Worm (Caenorhabditis elegans) whole organism, L1 larva: ENCODE measurements around the gene nrsn-1.

Source experiments
- C16A3.4 ChIP-seq: fragments of 150-350 bp; optimal IDR thresholded peaks from 2 replicates; lab custom pipeline; 2014; ENCODE audit warnings: missing biosample characterization, missing genetic modification characterization
- C34B4.2 ChIP-seq: sonication (generic microtip); optimal IDR thresholded peaks from 2 replicates; lab custom pipeline; 2017; ENCODE audit warnings: mild to moderate bottlenecking, missing genetic modification characterization, missing compliant biosample characterization
- F16B12.6 ChIP-seq: fragments of 150-350 bp; optimal IDR thresholded peaks from 2 replicates; lab custom pipeline; 2014; ENCODE audit warnings: missing biosample characterization, missing genetic modification characterization
- alr-1 ChIP-seq: fragments of 200-800 bp; sonication (Bioruptor generic); optimal IDR thresholded peaks from 2 replicates; lab custom pipeline; 2018; ENCODE audit warnings: borderline replicate concordance, mild to moderate bottlenecking, missing genetic modification characterization, missing compliant biosample characterization
- blmp-1 ChIP-seq: fragments of 150-350 bp; optimal IDR thresholded peaks from 2 replicates; lab custom pipeline; 2014; ENCODE audit warnings: missing biosample characterization, missing genetic modification characterization
- ceh-8 ChIP-seq: fragments of 200-800 bp; sonication (Bioruptor generic); optimal IDR thresholded peaks from 2 replicates; lab custom pipeline; 2018; ENCODE audit warnings: mild to moderate bottlenecking, missing genetic modification characterization, moderate library complexity, missing compliant biosample characterization
- ceh-82 ChIP-seq, 3 experiments: fragments of 150-350 bp in 1 of 3; sonication (generic microtip) in 2 of 3; optimal IDR thresholded peaks; 2 replicates each; lab custom pipeline; 2014 to 2017; ENCODE audit warnings: missing biosample characterization in 3 of 3, missing genetic modification characterization in 3 of 3
- efl-1 ChIP-seq, 4 experiments: fragments of 150-350 bp; optimal IDR thresholded peaks in 3 of 4; peaks in 1 of 4; 1 replicate in 1 of 4; 2 replicates in 3 of 4; lab custom pipeline; 2014; ENCODE audit warnings: missing biosample characterization in 2 of 4, missing genetic modification characterization in 2 of 4, missing genetic modification reagents in 2 of 4
- elt-2 ChIP-seq: sonication (generic microtip); optimal IDR thresholded peaks from 2 replicates; lab custom pipeline; 2016; ENCODE audit warnings: missing genetic modification characterization, mild to moderate bottlenecking, inconsistent platforms, missing compliant biosample characterization, missing genetic modification reagents
- elt-3 ChIP-seq, 6 experiments: fragments of 150-350 bp in 1 of 6; sonication (generic microtip); optimal IDR thresholded peaks; 2 replicates each; lab custom pipeline; 2017 to 2018; ENCODE audit warnings: missing biosample characterization in 6 of 6, missing genetic modification characterization in 6 of 6, inconsistent platforms in 1 of 6
- ets-5 ChIP-seq: fragments of 200-800 bp; sonication (Bioruptor generic); IDR thresholded peaks from 2 replicates; pipeline ENCODE4 v1.3.6; 2022; ENCODE audit warnings: missing genetic modification characterization, missing compliant biosample characterization
- fkh-10 ChIP-seq: sonication (generic microtip); optimal IDR thresholded peaks from 2 replicates; lab custom pipeline; 2017; ENCODE audit warnings: missing biosample characterization, missing genetic modification reagents, missing genetic modification characterization
- fkh-8 ChIP-seq: sonication (generic microtip); optimal IDR thresholded peaks from 2 replicates; lab custom pipeline; 2016; ENCODE audit warnings: mild to moderate bottlenecking, missing genetic modification characterization, missing compliant biosample characterization
- irx-1 ChIP-seq: sonication (generic microtip); optimal IDR thresholded peaks from 2 replicates; lab custom pipeline; 2016; ENCODE audit warnings: missing genetic modification characterization, missing compliant biosample characterization
- lin-13 ChIP-seq: fragments of 150-350 bp; optimal IDR thresholded peaks from 2 replicates; lab custom pipeline; 2014; ENCODE audit warnings: missing biosample characterization, missing genetic modification reagents, missing genetic modification characterization
- lin-14 ChIP-seq: fragments of 200-800 bp; sonication (Bioruptor generic); optimal IDR thresholded peaks from 2 replicates; lab custom pipeline; 2018; ENCODE audit warnings: mild to moderate bottlenecking, missing genetic modification characterization, moderate library complexity, missing compliant biosample characterization
- lin-15B ChIP-seq: fragments of 150-350 bp; sonication (generic microtip); optimal IDR thresholded peaks from 3 replicates; lab custom pipeline; 2014; ENCODE audit warnings: missing biosample characterization, missing genetic modification characterization
- lir-3 ChIP-seq: sonication (generic microtip); optimal IDR thresholded peaks from 2 replicates; lab custom pipeline; 2016; ENCODE audit warnings: mild to moderate bottlenecking, missing genetic modification characterization, moderate library complexity, missing compliant biosample characterization; ENCODE audit not compliant: poor library complexity
- lsy-2 ChIP-seq, 2 experiments: fragments of 150-350 bp; optimal IDR thresholded peaks; 2 replicates each; lab custom pipeline; 2014; ENCODE audit warnings: missing biosample characterization in 2 of 2, missing genetic modification characterization in 2 of 2
- mef-2 ChIP-seq: fragments of 150-350 bp; optimal IDR thresholded peaks from 2 replicates; lab custom pipeline; 2014; ENCODE audit warnings: missing biosample characterization, missing genetic modification characterization
- nhr-12 ChIP-seq: sonication (generic microtip); optimal IDR thresholded peaks from 2 replicates; lab custom pipeline; 2017; ENCODE audit warnings: missing biosample characterization, missing genetic modification characterization
- nhr-19 ChIP-seq: fragments of 200-800 bp; sonication (Bioruptor generic); conservative IDR thresholded peaks from 2 replicates; pipeline ENCODE4 v1.3.6; 2022; ENCODE audit warnings: missing genetic modification characterization, missing compliant biosample characterization
- nhr-237 ChIP-seq: fragments of 150-350 bp; optimal IDR thresholded peaks from 2 replicates; lab custom pipeline; 2014; ENCODE audit warnings: missing biosample characterization, missing genetic modification characterization
- nhr-47 ChIP-seq: sonication (generic microtip); optimal IDR thresholded peaks from 2 replicates; lab custom pipeline; 2016; ENCODE audit warnings: mild to moderate bottlenecking, missing genetic modification characterization, moderate library complexity, missing compliant biosample characterization
- nhr-71 ChIP-seq: sonication (generic microtip); optimal IDR thresholded peaks from 2 replicates; lab custom pipeline; 2016; ENCODE audit warnings: mild to moderate bottlenecking, missing genetic modification characterization, moderate library complexity, missing compliant biosample characterization
- nhr-76 ChIP-seq: sonication (generic microtip); optimal IDR thresholded peaks from 2 replicates; lab custom pipeline; 2017; ENCODE audit warnings: missing biosample characterization, missing genetic modification characterization
- nhr-85 ChIP-seq: sonication (generic microtip); peaks from one replicate; lab custom pipeline; 2016; ENCODE audit warnings: missing genetic modification characterization, inconsistent platforms, missing compliant biosample characterization
- nhr-90 ChIP-seq: sonication (generic microtip); optimal IDR thresholded peaks from 2 replicates; lab custom pipeline; 2016; ENCODE audit warnings: mild to moderate bottlenecking, missing genetic modification characterization, missing compliant biosample characterization; ENCODE audit not compliant: poor library complexity
- skn-1 ChIP-seq: fragments of 150-350 bp; optimal IDR thresholded peaks from 2 replicates; lab custom pipeline; 2014; ENCODE audit warnings: missing biosample characterization, missing genetic modification characterization
- snu-23 ChIP-seq: sonication (generic microtip); optimal IDR thresholded peaks from 2 replicates; lab custom pipeline; 2016; ENCODE audit warnings: missing genetic modification characterization, missing compliant biosample characterization
- sox-4 ChIP-seq: sonication (generic microtip); optimal IDR thresholded peaks from 2 replicates; lab custom pipeline; 2016; ENCODE audit warnings: missing genetic modification characterization, missing compliant biosample characterization
- sup-37 ChIP-seq: fragments of 200-800 bp; sonication (Bioruptor generic); optimal IDR thresholded peaks from 2 replicates; lab custom pipeline; 2018; ENCODE audit warnings: mild to moderate bottlenecking, missing genetic modification characterization, missing compliant biosample characterization
- swsn-7 ChIP-seq: sonication (generic microtip); optimal IDR thresholded peaks from 2 replicates; lab custom pipeline; 2016; ENCODE audit warnings: missing genetic modification characterization, missing compliant biosample characterization
- tbx-2 ChIP-seq: sonication (generic microtip); optimal IDR thresholded peaks from 2 replicates; lab custom pipeline; 2016; ENCODE audit warnings: missing genetic modification characterization, missing compliant biosample characterization
- unc-130 ChIP-seq: fragments of 150-350 bp; optimal IDR thresholded peaks from 2 replicates; lab custom pipeline; 2017; ENCODE audit warnings: missing biosample characterization, missing genetic modification characterization, inconsistent platforms
- unc-62 ChIP-seq: fragments of 150-350 bp; optimal IDR thresholded peaks from 2 replicates; lab custom pipeline; 2014; ENCODE audit warnings: missing biosample characterization, missing genetic modification reagents, missing genetic modification characterization
- unc-98 ChIP-seq: fragments of 200-800 bp; sonication (Bioruptor generic); IDR thresholded peaks from 2 replicates; pipeline ENCODE4 v1.3.6; 2022; ENCODE audit warnings: missing genetic modification characterization, missing compliant biosample characterization
- xbp-1 ChIP-seq: sonication (generic microtip); optimal IDR thresholded peaks from 2 replicates; lab custom pipeline; 2016; ENCODE audit warnings: missing genetic modification characterization, missing compliant biosample characterization
- zag-1 ChIP-seq: fragments of 150-350 bp; optimal IDR thresholded peaks from 2 replicates; lab custom pipeline; 2014; ENCODE audit warnings: missing biosample characterization, missing genetic modification characterization
- ztf-11 ChIP-seq, 2 experiments: sonication (generic microtip); optimal IDR thresholded peaks; 2 replicates each; lab custom pipeline; 2016 to 2017; ENCODE audit warnings: missing genetic modification characterization in 2 of 2, missing biosample characterization in 1 of 2, missing compliant biosample characterization in 1 of 2

The nrsn-1 gene

DNA sequence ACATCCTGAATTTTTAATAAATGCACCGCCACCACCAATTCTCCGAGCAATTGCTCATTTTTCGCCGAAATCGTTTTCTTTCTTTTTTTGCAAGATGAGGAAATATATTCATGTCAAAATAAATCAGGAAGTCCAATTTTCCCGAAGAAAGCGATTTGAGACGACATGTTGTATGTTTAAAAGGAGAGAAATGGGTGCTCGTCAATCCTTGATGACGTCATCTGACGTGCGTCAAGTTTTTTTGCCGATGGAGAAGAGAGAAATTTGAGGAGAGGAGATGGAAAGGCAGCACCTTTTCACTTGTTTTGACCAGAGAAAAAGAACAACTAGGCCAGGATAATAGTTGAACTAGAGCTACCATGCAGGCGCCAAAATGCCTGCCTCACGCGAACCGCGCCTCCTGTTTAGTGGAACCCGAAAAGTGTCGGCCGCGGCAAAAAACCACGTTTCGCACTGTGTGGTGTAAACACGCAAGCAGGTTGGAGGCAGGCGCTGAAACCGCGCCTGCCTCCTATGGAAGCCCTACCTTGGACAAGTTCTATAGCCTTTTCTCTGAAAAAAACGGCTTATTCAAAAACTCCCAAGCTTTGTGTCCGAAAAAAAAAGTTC, 614 bp upstream of the nrsn-1 start (continued):
- TF ChIP-seq mef-2 (tag; lab: Kevin White, UChicago) (peak; percentile 19), sup-37 (GFP tag; lab: Kevin White, UChicago) (no peak), fkh-8 (tag; lab: Kevin White, UChicago) (peak; percentile 18), unc-98 (no peak), swsn-7 (peak; percentile 47), nhr-12 (tag; lab: Kevin White, UChicago) (no peak), nhr-47 (tag; lab: Kevin White, UChicago) (peak; percentile 66), nhr-237 (tag; lab: Kevin White, UChicago) (no peak), lin-13 (no peak), nhr-90 (tag; lab: Kevin White, UChicago) (no peak), alr-1 (no peak), zag-1 (tag; lab: Kevin White, UChicago) (peak; percentile 19), ceh-8 (GFP tag; lab: Kevin White, UChicago) (peak; percentile 33), elt-3 (tag; optimal IDR thresholded peaks at IDR 0.05; lab: Kevin White, UChicago) (no peak), xbp-1 (tag; lab: Kevin White, UChicago) (peak; percentile 15), ztf-11 (tag; optimal IDR thresholded peaks at IDR 0.05; lab: Kevin White, UChicago) (no peak), ceh-82 (tag; optimal IDR thresholded peaks at IDR 0.05; lab: Kevin White, UChicago) (peak in 2 of 3 experiments; percentile 31 to 50), irx-1 (no peak), nhr-19 (no peak), lsy-2 (tag; optimal IDR thresholded peaks at IDR 0.05; lab: Kevin White, UChicago) (peak in 1 of 2 experiments; percentile 61), C34B4.2 (tag; lab: Kevin White, UChicago) (no peak), blmp-1 (tag; lab: Kevin White, UChicago) (no peak), lin-15B (tag; lab: Kevin White, UChicago) (no peak), elt-2 (no peak), fkh-10 (GFP tag; lab: Kevin White, UChicago) (peak; percentile 96), nhr-71 (tag; lab: Kevin White, UChicago) (peak; percentile 65), unc-62 (GFP tag; lab: Kevin White, UChicago) (no peak), lin-14 (GFP tag; lab: Kevin White, UChicago) (peak; percentile 92), C16A3.4 (tag; lab: Kevin White, UChicago) (no peak)

DNA sequence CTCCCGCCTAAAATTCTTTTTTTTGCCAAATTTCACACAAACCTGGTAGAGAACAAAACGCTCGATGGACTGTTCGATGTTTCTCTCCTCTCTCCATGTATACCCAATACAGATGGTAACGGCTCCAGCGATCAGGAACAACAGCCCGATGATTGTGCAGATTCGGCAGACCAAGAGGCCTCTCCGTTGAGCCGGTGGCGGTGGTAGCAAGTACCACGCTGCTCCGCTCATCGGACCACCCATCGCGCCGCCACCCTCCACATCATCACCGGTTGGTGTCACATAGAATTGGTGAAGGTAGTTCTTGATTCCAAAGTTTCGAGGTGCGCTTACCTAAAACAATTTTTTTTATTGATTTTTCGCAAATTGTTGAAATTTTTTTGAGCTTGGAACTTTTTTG, 1.0 kb downstream of the nrsn-1 start:
- no peak for TF ChIP-seq nhr-85 (tag; lab: Kevin White, UChicago)
- no peak for TF ChIP-seq mef-2 (tag; lab: Kevin White, UChicago)
- no peak for TF ChIP-seq skn-1 (tag; lab: Kevin White, UChicago)
- no peak for TF ChIP-seq F16B12.6
- TF ChIP-seq ets-5 (GFP tag; lab: Robert Waterston, UW), result 0 out of 2 replicates have a peak, but pooled peaks have one; percentile 74
- TF ChIP-seq ceh-8 (GFP tag; lab: Kevin White, UChicago), result peak; percentile 4
- TF ChIP-seq nhr-76 (tag; lab: Kevin White, UChicago), result no peak

DNA sequence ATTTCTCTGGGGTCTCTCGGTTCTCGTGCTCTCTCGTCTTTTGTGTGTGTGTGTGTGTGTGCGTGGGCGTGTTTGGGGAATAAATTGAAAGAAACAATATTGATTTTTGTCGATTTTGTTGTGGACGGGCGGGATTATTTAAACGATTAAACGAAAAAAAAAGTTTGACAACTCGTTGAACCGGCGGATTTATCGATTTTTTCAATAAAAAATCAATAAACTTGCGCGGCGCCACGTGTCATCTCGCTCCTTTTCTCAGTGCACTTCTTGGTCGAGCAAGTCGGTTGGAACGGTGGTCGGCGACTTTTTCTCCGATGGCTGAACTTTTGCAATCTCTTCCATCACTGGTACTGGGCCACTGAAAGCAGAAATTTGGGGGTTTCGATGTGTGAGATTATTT, 2.8 kb downstream of the nrsn-1 start:
- peak; percentile 0 for TF ChIP-seq snu-23 (GFP tag; lab: Kevin White, UChicago)
- no peak for TF ChIP-seq unc-130 (tag; lab: Kevin White, UChicago)

DNA sequence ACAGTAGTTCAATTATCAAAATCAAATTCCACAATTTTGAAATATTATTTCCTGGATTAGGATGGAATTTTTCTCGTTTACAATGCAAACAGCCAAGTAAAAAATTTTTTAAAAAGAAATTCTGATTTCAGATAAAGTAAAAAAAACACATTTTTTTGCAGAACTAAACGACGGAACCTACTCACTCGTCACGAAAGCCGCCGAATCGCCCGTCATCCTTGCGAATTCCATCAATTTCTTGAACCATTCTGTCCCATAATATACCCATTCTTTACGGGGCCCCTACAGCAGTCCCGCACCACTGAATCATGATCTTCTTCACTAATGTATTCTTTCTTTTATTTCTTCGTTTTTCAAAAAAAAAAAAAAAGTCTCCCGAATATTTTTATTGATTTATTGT, 3.6 kb downstream of the nrsn-1 start:
- TF ChIP-seq lir-3 (tag; lab: Kevin White, UChicago) (no peak), lsy-2 (tag; optimal IDR thresholded peaks at IDR 0.05; lab: Kevin White, UChicago) (peak in 1 of 2 experiments; percentile 1), tbx-2 (peak; percentile 8), sox-4 (tag; lab: Kevin White, UChicago) (no peak), elt-3 (tag; optimal IDR thresholded peaks at IDR 0.05; lab: Kevin White, UChicago) (no peak), efl-1 (optimal IDR thresholded peaks at IDR 0.05; lab: Kevin White, UChicago) (no peak), efl-1 (GFP tag; optimal IDR thresholded peaks at IDR 0.05 in 1 of 2; lab: Kevin White, UChicago) (no peak), fkh-8 (tag; lab: Kevin White, UChicago) (peak; percentile 14)
